Worm (Caenorhabditis elegans): ENCODE results near the gene C28G1.6.

Gene C28G1.6

DNA sequence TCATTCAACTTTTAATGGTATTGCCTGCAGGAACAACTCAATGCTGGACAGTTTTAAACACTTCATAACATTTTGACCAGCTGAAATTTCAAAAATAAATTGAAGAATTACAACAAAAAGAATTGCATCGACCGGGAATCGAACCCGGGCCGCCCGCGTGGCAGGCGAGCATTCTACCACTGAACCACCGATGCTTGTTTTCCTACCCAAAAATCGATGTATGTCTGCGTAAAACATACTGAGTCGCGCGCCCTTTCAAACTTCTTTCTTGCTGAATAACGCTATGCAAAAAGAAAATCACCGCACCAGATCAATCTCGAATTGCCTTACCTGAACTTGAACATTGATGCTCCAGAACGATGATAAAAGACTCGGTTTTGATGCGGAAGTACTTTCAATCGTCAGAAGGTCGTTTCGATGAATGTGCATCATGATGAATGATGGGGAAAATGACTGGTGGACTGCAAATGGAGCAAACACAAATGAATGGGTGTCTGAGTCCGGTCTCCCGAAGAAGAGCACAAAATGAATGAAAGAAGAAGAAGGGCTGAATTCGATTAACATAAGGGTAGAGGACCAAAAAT is 34.3 kb downstream of the C28G1.6 start, which contains the start of gene R04E5.7 (continued):
- TF ChIP-seq aha-1 (tag; optimal IDR thresholded peaks at IDR 0.05) (no peak), dsc-1 (tag; optimal IDR thresholded peaks at IDR 0.05) (peak; percentile 10), ceh-63 (GFP tag; optimal IDR thresholded peaks at IDR 0.05) (no peak), ceh-82 (tag; optimal IDR thresholded peaks at IDR 0.05) (peak in 2 of 3 experiments; percentile 34 to 54), pqm-1 (tag; optimal IDR thresholded peaks at IDR 0.05) (no peak), mab-9 (GFP tag; IDR thresholded peaks at IDR 0.05) (no peak), zag-1 (tag; optimal IDR thresholded peaks at IDR 0.05) (no peak), nhr-85 (tag) (no peak), C16A3.4 (tag; optimal IDR thresholded peaks at IDR 0.05) (peak; percentile 27), ceh-88 (GFP tag; IDR thresholded peaks at IDR 0.05) (no peak), unc-98 (GFP tag; IDR thresholded peaks at IDR 0.05) (no peak), isw-1 (GFP tag; IDR thresholded peaks at IDR 0.05) (no peak)

DNA sequence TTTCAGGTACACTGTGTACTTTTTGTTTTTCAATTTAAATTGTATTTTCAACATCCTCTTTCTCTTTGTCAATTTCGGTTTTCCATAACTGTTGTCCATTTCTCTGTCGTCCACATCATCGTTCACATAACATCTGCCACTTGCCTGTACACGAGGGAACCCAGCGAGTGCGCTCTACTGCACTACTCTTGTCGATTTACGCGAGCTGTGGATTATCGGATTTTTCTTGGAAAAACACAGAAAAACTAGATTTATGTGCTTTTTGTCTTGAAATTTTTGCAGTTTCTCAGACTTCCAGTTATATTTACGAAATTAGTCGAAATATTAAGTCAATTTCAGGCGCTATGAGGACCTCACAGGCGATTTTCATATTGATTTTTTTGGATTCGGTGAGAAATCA is 39.2 kb downstream of the C28G1.6 start, which contains the start of gene chup-1:
TSS of gene chup-1 (plus strand) at position 340 of the 400 bp plus-strand sequence.
- TF ChIP-seq dpl-1 (GFP tag; optimal IDR thresholded peaks at IDR 0.05) (peak in 1 of 3 experiments; percentile 48), C04F5.9 (tag; optimal IDR thresholded peaks at IDR 0.05) (no peak), zip-4 (GFP tag; optimal IDR thresholded peaks at IDR 0.05) (no peak), skn-1 (tag; optimal IDR thresholded peaks at IDR 0.05) (peak; percentile 28), ztf-4 (tag; optimal IDR thresholded peaks at IDR 0.05) (no peak), snu-23 (GFP tag; optimal IDR thresholded peaks at IDR 0.05) (peak; percentile 52), lin-15B (tag; optimal IDR thresholded peaks at IDR 0.05) (peak; percentile 25), fos-1 (tag; optimal IDR thresholded peaks at IDR 0.05) (no peak), nhr-90 (tag; optimal IDR thresholded peaks at IDR 0.05; ENCODE audit: poor library complexity) (no peak), tlp-1 (tag; optimal IDR thresholded peaks at IDR 0.05) (no peak), irx-1 (tag; optimal IDR thresholded peaks at IDR 0.05) (no peak), pqm-1 (tag; optimal IDR thresholded peaks at IDR 0.05) (no peak), lir-3 (tag; optimal IDR thresholded peaks at IDR 0.05; ENCODE audit: poor library complexity) (no peak), nhr-12 (tag; optimal IDR thresholded peaks at IDR 0.05) (no peak), nhr-237 (tag; optimal IDR thresholded peaks at IDR 0.05) (no peak), nhr-71 (tag; optimal IDR thresholded peaks at IDR 0.05) (peak; percentile 34), fkh-10 (GFP tag; optimal IDR thresholded peaks at IDR 0.05) (no peak), elt-3 (tag; optimal IDR thresholded peaks at IDR 0.05) (peak in 1 of 6 experiments; percentile 30), lin-39 (tag; optimal IDR thresholded peaks at IDR 0.05) (no peak), hlh-17 (GFP tag; optimal IDR thresholded peaks at IDR 0.05; ENCODE audit: borderline replicate concordance) (no peak), sptf-1 (tag; optimal IDR thresholded peaks at IDR 0.05) (no peak), blmp-1 (tag; optimal IDR thresholded peaks at IDR 0.05) (peak; percentile 73), unc-30 (tag; optimal IDR thresholded peaks at IDR 0.05) (no peak), xbp-1 (tag; optimal IDR thresholded peaks at IDR 0.05) (peak; percentile 18), unc-62 (GFP tag; optimal IDR thresholded peaks at IDR 0.05) (no peak), nhr-19 (GFP tag; conservative IDR thresholded peaks at IDR 0.05) (no peak), rnt-1 (tag; optimal IDR thresholded peaks at IDR 0.05) (peak; percentile 44), jun-1 (tag; optimal IDR thresholded peaks at IDR 0.05) (no peak), dsc-1 (tag; optimal IDR thresholded peaks at IDR 0.05) (no peak), efl-3 (GFP tag; optimal IDR thresholded peaks at IDR 0.05) (no peak), C16A3.4 (tag; optimal IDR thresholded peaks at IDR 0.05) (peak; percentile 49), mef-2 (tag; optimal IDR thresholded peaks at IDR 0.05) (no peak), pag-3 (tag; optimal IDR thresholded peaks at IDR 0.05; ENCODE audit: borderline replicate concordance, insufficient read depth) (no peak), ceh-88 (GFP tag; IDR thresholded peaks at IDR 0.05) (no peak), fkh-8 (tag; optimal IDR thresholded peaks at IDR 0.05) (no peak), ceh-90 (tag; optimal IDR thresholded peaks at IDR 0.05) (no peak), nhr-20 (tag; optimal IDR thresholded peaks at IDR 0.05) (peak; percentile 31), swsn-7 (tag; optimal IDR thresholded peaks at IDR 0.05) (no peak), fkh-4 (tag; optimal IDR thresholded peaks at IDR 0.05; ENCODE audit: borderline replicate concordance) (no peak), Y116A8C.19 (tag; optimal IDR thresholded peaks at IDR 0.05; ENCODE audit: borderline replicate concordance) (no peak), unc-130 (tag; optimal IDR thresholded peaks at IDR 0.05) (no peak), hpl-2 (GFP tag; optimal IDR thresholded peaks at IDR 0.05) (no peak), alr-1 (tag; optimal IDR thresholded peaks at IDR 0.05; ENCODE audit: borderline replicate concordance) (no peak)
